Worm (Caenorhabditis elegans) whole organism, L2 larva: ENCODE results near the gene rpl-3.
"Not testable (repeated sequence)": the region's sequence is repeated elsewhere in the genome, so short reads cannot be mapped to it uniquely, and the experiment has no call there.

Experiments
- ZK546.5 ChIP-seq: sonication (generic microtip); optimal IDR thresholded peaks from 2 replicates; lab custom pipeline; 2017; ENCODE audit warnings: missing biosample characterization, missing genetic modification characterization
- aly-2 ChIP-seq: fragments of 150-350 bp; optimal IDR thresholded peaks from 2 replicates; lab custom pipeline; 2014; ENCODE audit warnings: missing biosample characterization, missing genetic modification characterization
- ceh-82 ChIP-seq: fragments of 150-350 bp; optimal IDR thresholded peaks from 2 replicates; lab custom pipeline; 2014; ENCODE audit warnings: missing biosample characterization, missing genetic modification characterization
- egl-27 ChIP-seq: sonication (generic microtip); optimal IDR thresholded peaks from 3 replicates; lab custom pipeline; 2017; ENCODE audit warnings: missing biosample characterization, missing genetic modification reagents, missing genetic modification characterization
- lin-39 ChIP-seq: fragments of 150-350 bp; optimal IDR thresholded peaks from 2 replicates; lab custom pipeline; 2014; ENCODE audit warnings: missing biosample characterization, missing genetic modification reagents, missing genetic modification characterization
- lsy-2 ChIP-seq, 2 experiments: fragments of 150-350 bp in 1 of 2; sonication (generic microtip) in 1 of 2; optimal IDR thresholded peaks; 2 replicates each; lab custom pipeline; 2014 to 2017; ENCODE audit warnings: missing biosample characterization in 2 of 2, missing genetic modification characterization in 2 of 2
- nhr-10 ChIP-seq: sonication (generic microtip); optimal IDR thresholded peaks from 2 replicates; lab custom pipeline; 2017; ENCODE audit warnings: missing biosample characterization, missing genetic modification characterization
- nhr-11 ChIP-seq: fragments of 150-350 bp; optimal IDR thresholded peaks from 2 replicates; lab custom pipeline; 2014; ENCODE audit warnings: missing biosample characterization, missing genetic modification characterization
- nhr-77 ChIP-seq: fragments of 150-350 bp; optimal IDR thresholded peaks from 2 replicates; lab custom pipeline; 2014; ENCODE audit warnings: missing biosample characterization, missing genetic modification characterization
- unc-62 ChIP-seq: fragments of 150-350 bp; optimal IDR thresholded peaks from 2 replicates; lab custom pipeline; 2014; ENCODE audit warnings: missing biosample characterization, missing genetic modification reagents, missing genetic modification characterization

DNA sequence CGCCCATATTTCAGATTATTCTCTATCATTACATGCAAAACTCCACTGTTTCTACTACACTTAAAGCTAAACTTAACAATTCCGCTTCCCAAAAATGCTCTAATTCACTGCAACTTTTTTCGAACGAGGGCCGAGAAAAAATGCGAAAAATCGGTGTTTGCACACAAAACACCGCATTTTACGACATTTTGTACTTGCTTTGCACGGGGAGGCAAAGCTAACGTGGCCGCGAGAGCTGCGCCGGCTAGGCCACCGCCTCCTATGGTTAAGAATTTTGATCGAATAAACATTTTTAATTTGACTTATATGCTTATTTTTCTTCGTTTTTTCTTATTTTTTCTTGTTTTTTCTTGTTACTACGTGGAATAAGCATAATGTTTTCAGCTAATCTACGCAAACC, 12.8 kb upstream of the rpl-3 start:
- not testable (repeated sequence) for TF ChIP-seq nhr-11 (tag; lab: Kevin White, UChicago); nhr-77 (tag; lab: Kevin White, UChicago); unc-62 (GFP tag; lab: Kevin White, UChicago); egl-27; ceh-82; nhr-10 (tag; lab: Kevin White, UChicago); aly-2 (tag; lab: Kevin White, UChicago); lin-39 (tag; lab: Kevin White, UChicago); ZK546.5
- TF ChIP-seq lsy-2 (tag; optimal IDR thresholded peaks at IDR 0.05; lab: Kevin White, UChicago), result peak; percentile 66 to 87
